Fruit fly (Drosophila melanogaster) whole organism, embryonic: ENCODE data around the gene CG31549.
A peak's percentile ranks its signal among the peaks of the same experiment; 100 is the strongest.

Experiments used
- Adf1 ChIP-seq: fragments of 200-800 bp; sonication (Bioruptor generic); IDR thresholded peaks from 2 replicates; pipeline ENCODE4 v1.3.6; 2022; ENCODE audit warnings: missing biosample characterization, missing genetic modification characterization
- Atf6 ChIP-seq: fragments of 200-800 bp; sonication (Bioruptor generic); IDR thresholded peaks from 2 replicates; pipeline ENCODE4 v1.3.6; 2022; ENCODE audit warnings: missing biosample characterization, missing genetic modification characterization
- Bteb2 ChIP-seq: fragments of 200-800 bp; sonication (Bioruptor generic); optimal IDR thresholded peaks from 2 replicates; lab custom pipeline; 2016; ENCODE audit warnings: missing biosample characterization, missing genetic modification characterization
- CG11398 ChIP-seq: fragments of 200-800 bp; sonication (Bioruptor generic); optimal IDR thresholded peaks from 2 replicates; lab custom pipeline; 2016; ENCODE audit warnings: missing biosample characterization, missing genetic modification characterization
- CG12391 ChIP-seq: fragments of 200-800 bp; sonication (Bioruptor generic); optimal IDR thresholded peaks from 3 replicates; lab custom pipeline; 2018; ENCODE audit warnings: missing biosample characterization, mild to moderate bottlenecking, missing genetic modification characterization, moderate library complexity
- CG12659 ChIP-seq: fragments of 200-800 bp; sonication (Bioruptor generic); optimal IDR thresholded peaks from 3 replicates; lab custom pipeline; 2017; ENCODE audit warnings: mild to moderate bottlenecking, missing biosample characterization, missing genetic modification reagents, missing genetic modification characterization
- CG12769 ChIP-seq: fragments of 200-800 bp; sonication (Bioruptor generic); optimal IDR thresholded peaks from 2 replicates; lab custom pipeline; 2019; ENCODE audit warnings: missing biosample characterization, mild to moderate bottlenecking, missing genetic modification characterization, moderate library complexity
- CG12942 ChIP-seq: fragments of 200-800 bp; sonication (Bioruptor generic); optimal IDR thresholded peaks from 3 replicates; lab custom pipeline; 2016; ENCODE audit warnings: missing biosample characterization, missing genetic modification characterization
- CG15073 ChIP-seq: fragments of 200-800 bp; sonication (Bioruptor generic); optimal IDR thresholded peaks from 2 replicates; lab custom pipeline; 2016; ENCODE audit warnings: missing biosample characterization, missing genetic modification characterization
- CG15269 ChIP-seq: fragments of 200-800 bp; sonication (Bioruptor generic); optimal IDR thresholded peaks from 2 replicates; lab custom pipeline; 2018; ENCODE audit warnings: missing biosample characterization, mild to moderate bottlenecking, missing genetic modification characterization, moderate library complexity
- CG15696 ChIP-seq: fragments of 200-800 bp; sonication (Bioruptor generic); optimal IDR thresholded peaks from 2 replicates; lab custom pipeline; 2019; ENCODE audit warnings: missing biosample characterization, mild to moderate bottlenecking, missing genetic modification characterization, moderate library complexity
- CG18262 ChIP-seq: fragments of 200-800 bp; optimal IDR thresholded peaks from 3 replicates; lab custom pipeline; 2019; ENCODE audit warnings: missing biosample characterization, mild to moderate bottlenecking, missing genetic modification characterization, moderate library complexity
- CG18619 ChIP-seq: fragments of 200-800 bp; sonication (Bioruptor generic); optimal IDR thresholded peaks from 3 replicates; lab custom pipeline; 2017; ENCODE audit warnings: missing biosample characterization, mild to moderate bottlenecking, missing genetic modification characterization
- CG4360 ChIP-seq: fragments of 200-800 bp; sonication (Bioruptor generic); IDR thresholded peaks from 2 replicates; pipeline ENCODE4 v1.3.6; 2022; ENCODE audit warnings: missing biosample characterization, missing genetic modification characterization
- CG7372 ChIP-seq: fragments of 200-800 bp; sonication (Bioruptor generic); IDR thresholded peaks from 2 replicates; pipeline ENCODE4 v1.3.6; 2022; ENCODE audit warnings: missing biosample characterization, missing genetic modification characterization
- CG7556 ChIP-seq: fragments of 200-800 bp; sonication (Bioruptor generic); optimal IDR thresholded peaks from 2 replicates; lab custom pipeline; 2017; ENCODE audit warnings: missing biosample characterization, mild to moderate bottlenecking, missing genetic modification characterization
- CG8359 ChIP-seq: fragments of 200-800 bp; sonication (Bioruptor generic); optimal IDR thresholded peaks from 2 replicates; lab custom pipeline; 2017; ENCODE audit warnings: missing biosample characterization, mild to moderate bottlenecking, missing genetic modification characterization, borderline replicate concordance
- CG8924 ChIP-seq: fragments of 200-800 bp; optimal IDR thresholded peaks from 3 replicates; lab custom pipeline; 2019; ENCODE audit warnings: missing biosample characterization, mild to moderate bottlenecking, missing genetic modification characterization, moderate library complexity
- CG9437 ChIP-seq: fragments of 200-800 bp; sonication (Bioruptor generic); optimal IDR thresholded peaks from 2 replicates; lab custom pipeline; 2018; ENCODE audit warnings: missing biosample characterization, mild to moderate bottlenecking, missing genetic modification characterization
- Dip2 ChIP-seq: fragments of 200-800 bp; sonication (Bioruptor generic); IDR thresholded peaks from 2 replicates; pipeline ENCODE4 v1.3.6; 2022; ENCODE audit warnings: missing biosample characterization, missing genetic modification characterization
- Dip3 ChIP-seq: fragments of 200-800 bp; sonication (Bioruptor generic); optimal IDR thresholded peaks from 3 replicates; lab custom pipeline; 2016; ENCODE audit warnings: missing biosample characterization, missing genetic modification characterization
- Dp ChIP-seq: fragments of 200-800 bp; sonication (Bioruptor generic); optimal IDR thresholded peaks from 2 replicates; lab custom pipeline; 2018; ENCODE audit warnings: missing biosample characterization, mild to moderate bottlenecking, missing genetic modification characterization, moderate library complexity
- Drgx ChIP-seq: fragments of 200-800 bp; sonication (Bioruptor generic); IDR thresholded peaks from 2 replicates; pipeline ENCODE4 v1.3.6; 2022; ENCODE audit warnings: missing biosample characterization, missing genetic modification characterization
- Ets97D ChIP-seq: fragments of 200-800 bp; sonication (Bioruptor generic); optimal IDR thresholded peaks from 3 replicates; lab custom pipeline; 2016; ENCODE audit warnings: missing biosample characterization, missing genetic modification characterization
- Max ChIP-seq: fragments of 200-800 bp; sonication (Bioruptor generic); optimal IDR thresholded peaks from 2 replicates; lab custom pipeline; 2016; ENCODE audit warnings: missing biosample characterization, mild to moderate bottlenecking, missing genetic modification characterization
- Med ChIP-seq: fragments of 200-800 bp; sonication (Bioruptor generic); peaks from one replicate; lab custom pipeline; 2016; ENCODE audit warnings: missing biosample characterization, missing genetic modification characterization, mild to moderate bottlenecking, inconsistent platforms, moderate library complexity
- Myb ChIP-seq: fragments of 200-800 bp; sonication (Bioruptor generic); optimal IDR thresholded peaks from 2 replicates; lab custom pipeline; 2016; ENCODE audit warnings: missing biosample characterization, missing genetic modification characterization
- NFAT ChIP-seq: fragments of 200-800 bp; sonication (Bioruptor generic); IDR thresholded peaks from 2 replicates; pipeline ENCODE4 v1.3.6; 2022; ENCODE audit warnings: missing biosample characterization, missing genetic modification characterization
- Oaz ChIP-seq: fragments of 200-800 bp; sonication (Bioruptor generic); IDR thresholded peaks from 2 replicates; pipeline ENCODE4 v1.3.6; 2022; ENCODE audit warnings: missing biosample characterization, missing genetic modification characterization
- Side ChIP-seq: fragments of 200-800 bp; sonication (Bioruptor generic); optimal IDR thresholded peaks from 2 replicates; lab custom pipeline; 2016; ENCODE audit warnings: missing biosample characterization, missing genetic modification characterization
- Spps ChIP-seq: fragments of 200-800 bp; sonication (Bioruptor generic); optimal IDR thresholded peaks from 2 replicates; lab custom pipeline; 2018; ENCODE audit warnings: missing biosample characterization, mild to moderate bottlenecking, missing genetic modification characterization
- Ssrp ChIP-seq: fragments of 200-800 bp; sonication (Bioruptor generic); optimal IDR thresholded peaks from 2 replicates; lab custom pipeline; 2018; ENCODE audit warnings: missing biosample characterization, mild to moderate bottlenecking, missing genetic modification characterization, moderate library complexity
- ap ChIP-seq: fragments of 200-800 bp; sonication (Bioruptor generic); IDR thresholded peaks from 2 replicates; pipeline ENCODE4 v1.3.6; 2022; ENCODE audit warnings: missing biosample characterization, missing genetic modification characterization
- bbx ChIP-seq: fragments of 200-800 bp; sonication (Bioruptor generic); IDR thresholded peaks from 2 replicates; pipeline ENCODE4 v1.3.6; 2022; ENCODE audit warnings: missing biosample characterization, missing genetic modification characterization; ENCODE audit not compliant: partially characterized antibody
- br ChIP-seq: fragments of >200 bp; optimal IDR thresholded peaks from 2 replicates; lab custom pipeline; 2017
- btn ChIP-seq: fragments of 200-800 bp; sonication (Bioruptor generic); optimal IDR thresholded peaks from 2 replicates; lab custom pipeline; 2016; ENCODE audit warnings: missing biosample characterization, missing genetic modification characterization
- cas ChIP-seq: fragments of 200-800 bp; sonication (Bioruptor generic); IDR thresholded peaks from 2 replicates; pipeline ENCODE4 v1.3.6; 2022; ENCODE audit warnings: missing biosample characterization, missing genetic modification characterization
- crc ChIP-seq: fragments of 200-800 bp; sonication (Bioruptor generic); optimal IDR thresholded peaks from 2 replicates; lab custom pipeline; 2016; ENCODE audit warnings: missing biosample characterization, missing genetic modification characterization
- dan ChIP-seq: fragments of 200-800 bp; sonication (Bioruptor generic); IDR thresholded peaks from 2 replicates; pipeline ENCODE4 v1.3.6; 2022; ENCODE audit warnings: missing biosample characterization, missing genetic modification characterization
- dmrt11E ChIP-seq: fragments of 200-800 bp; sonication (Bioruptor generic); optimal IDR thresholded peaks from 3 replicates; lab custom pipeline; 2018; ENCODE audit warnings: missing biosample characterization, mild to moderate bottlenecking, missing genetic modification characterization, moderate library complexity
- ewg ChIP-seq: fragments of 200-800 bp; sonication (Bioruptor generic); optimal IDR thresholded peaks from 3 replicates; lab custom pipeline; 2017; ENCODE audit warnings: mild to moderate bottlenecking, missing biosample characterization, missing genetic modification reagents, missing genetic modification characterization
- fd3F ChIP-seq: fragments of 200-800 bp; sonication (Bioruptor generic); optimal IDR thresholded peaks from 2 replicates; lab custom pipeline; 2018; ENCODE audit warnings: missing biosample characterization, mild to moderate bottlenecking, missing genetic modification characterization, moderate library complexity
- gsb-n ChIP-seq: fragments of 200-800 bp; sonication (Bioruptor generic); optimal IDR thresholded peaks from 3 replicates; lab custom pipeline; 2018; ENCODE audit warnings: missing biosample characterization, mild to moderate bottlenecking, missing genetic modification characterization
- ind ChIP-seq: fragments of 200-800 bp; sonication (Bioruptor generic); optimal IDR thresholded peaks from 3 replicates; lab custom pipeline; 2016; ENCODE audit warnings: missing biosample characterization, missing genetic modification characterization
- knrl ChIP-seq: fragments of 200-800 bp; sonication (Bioruptor generic); IDR thresholded peaks from 3 replicates; pipeline ENCODE4 v1.3.6; 2022; ENCODE audit warnings: missing biosample characterization, missing genetic modification characterization; ENCODE audit not compliant: partially characterized antibody
- odd ChIP-seq: fragments of 200-800 bp; sonication (Bioruptor generic); optimal IDR thresholded peaks from 2 replicates; lab custom pipeline; 2017; ENCODE audit warnings: missing biosample characterization, mild to moderate bottlenecking, missing genetic modification characterization
- pfk ChIP-seq: fragments of 200-800 bp; sonication (Bioruptor generic); optimal IDR thresholded peaks from 2 replicates; lab custom pipeline; 2018; ENCODE audit warnings: missing biosample characterization, mild to moderate bottlenecking, missing genetic modification characterization, moderate library complexity
- run ChIP-seq: fragments of 200-800 bp; sonication (Bioruptor generic); optimal IDR thresholded peaks from 3 replicates; lab custom pipeline; 2018; ENCODE audit warnings: missing biosample characterization, mild to moderate bottlenecking, missing genetic modification characterization
- tna ChIP-seq: fragments of 200-800 bp; sonication (Bioruptor generic); IDR thresholded peaks from 2 replicates; pipeline ENCODE4 v1.3.6; 2022; ENCODE audit warnings: missing biosample characterization, missing genetic modification characterization; ENCODE audit not compliant: partially characterized antibody
- tup ChIP-seq: fragments of 200-800 bp; sonication (Bioruptor generic); optimal IDR thresholded peaks from 2 replicates; lab custom pipeline; 2016; ENCODE audit warnings: missing biosample characterization, mild to moderate bottlenecking, missing genetic modification characterization, moderate library complexity

The CG31549 gene

DNA sequence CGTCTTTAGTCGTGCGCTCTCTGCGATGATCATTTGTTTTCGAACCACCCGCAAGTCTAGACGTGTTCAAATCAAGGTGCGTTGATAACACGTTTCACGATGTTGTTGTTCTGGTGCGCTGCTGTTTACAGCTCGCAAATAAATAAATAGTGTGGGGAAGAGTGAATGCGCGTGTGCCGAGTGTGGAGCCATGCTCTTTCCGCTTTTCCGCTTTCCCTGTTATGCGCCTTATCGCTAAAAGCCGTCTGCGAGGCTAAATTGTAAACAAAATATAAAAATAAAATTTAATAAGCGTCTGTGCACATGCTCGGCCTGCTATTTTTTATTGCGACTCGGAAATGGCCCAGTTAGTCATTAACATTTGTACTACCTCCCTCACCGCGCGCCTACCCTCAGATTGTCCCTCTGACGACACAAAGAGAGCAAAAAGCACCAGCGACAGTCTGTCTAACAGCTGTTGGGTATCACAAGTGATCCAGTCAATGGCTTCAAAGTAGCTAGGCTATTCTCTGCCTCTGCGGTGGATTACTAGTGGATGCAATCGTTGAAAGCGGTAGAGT, 40.7 kb downstream of the CG31549 start (continued):
- TF ChIP-seq Atf6 (GFP tag; lab: Robert Waterston, UW) (peak; percentile 62), odd (GFP tag; lab: Kevin White, UChicago) (peak; percentile 91), run (tag; lab: Kevin White, UChicago) (peak; percentile 75), fd3F (GFP tag; lab: Kevin White, UChicago) (no peak), Med (GFP tag; lab: Kevin White, UChicago) (peak; percentile 98), CG9437 (GFP tag; lab: Kevin White, UChicago) (no peak), Dp (GFP tag; lab: Kevin White, UChicago) (no peak), dmrt11E (tag; lab: Kevin White, UChicago) (peak; percentile 50), CG8924 (tag; lab: Kevin White, UChicago) (peak; percentile 82), Dip2 (GFP tag; lab: Robert Waterston, UW) (no peak), knrl (GFP tag; lab: Robert Waterston, UW) (no peak), Ssrp (tag; lab: Kevin White, UChicago) (no peak), CG11398 (GFP tag; lab: Kevin White, UChicago) (peak; percentile 86), Spps (tag; lab: Kevin White, UChicago) (peak; percentile 53), Drgx (peak; percentile 38; the same call in 1 of the 2 replicates), CG18619 (GFP tag; lab: Kevin White, UChicago) (peak; percentile 86), Max (GFP tag; lab: Kevin White, UChicago) (peak; percentile 78), ap (GFP tag; lab: Robert Waterston, UW) (peak; percentile 9; the same call in 1 of the 2 replicates), CG18262 (peak; percentile 67), CG15269 (tag; lab: Kevin White, UChicago) (no peak), Dip3 (GFP tag; lab: Kevin White, UChicago) (no peak), CG4360 (GFP tag; lab: Robert Waterston, UW) (peak; percentile 90), CG12391 (peak; percentile 38), Myb (GFP tag; lab: Kevin White, UChicago) (peak; percentile 19), br (lab: Kevin White, UChicago) (no peak), gsb-n (tag; lab: Kevin White, UChicago) (peak; percentile 84), Side (GFP tag; lab: Kevin White, UChicago) (peak; percentile 88), tup (GFP tag; lab: Kevin White, UChicago) (peak; percentile 48), CG7556 (peak; percentile 79), pfk (GFP tag; lab: Kevin White, UChicago) (peak; percentile 79), CG15073 (GFP tag; lab: Kevin White, UChicago) (no peak), CG12769 (tag; lab: Kevin White, UChicago) (no peak), tna (no peak), NFAT (no peak), bbx (GFP tag; lab: Robert Waterston, UW) (0 out of 2 replicates have a peak, but pooled peaks have one; percentile 39), CG12942 (GFP tag; lab: Kevin White, UChicago) (peak; percentile 58), dan (GFP tag; lab: Robert Waterston, UW) (no peak), Oaz (GFP tag; lab: Robert Waterston, UW) (no peak), CG15696 (peak; percentile 80), btn (peak; percentile 57), cas (GFP tag; lab: Robert Waterston, UW) (no peak), crc (GFP tag; lab: Kevin White, UChicago) (peak; percentile 30), Ets97D (GFP tag; lab: Kevin White, UChicago) (peak; percentile 26), CG12659 (peak; percentile 84), ewg (GFP tag; lab: Kevin White, UChicago) (peak; percentile 63), Adf1 (GFP tag; lab: Robert Waterston, UW) (peak; percentile 49; the same call in 1 of the 2 replicates), CG7372 (GFP tag; lab: Robert Waterston, UW) (0 out of 2 replicates have a peak, but pooled peaks have one; percentile 33), CG8359 (GFP tag; lab: Kevin White, UChicago) (peak; percentile 72), Bteb2 (GFP tag; lab: Kevin White, UChicago) (peak; percentile 63), ind (peak; percentile 20)
